Worm (Caenorhabditis elegans) whole organism, mixed stage, embryonic: ENCODE measurements around the gene nhr-146.

Experiments used
- elt-3 ChIP-seq: fragments of 150-350 bp; optimal IDR thresholded peaks from 2 replicates; lab custom pipeline; 2014; ENCODE audit warnings: missing biosample characterization, missing genetic modification characterization
- ham-2 ChIP-seq: fragments of 200-800 bp; sonication (Bioruptor generic); optimal IDR thresholded peaks from 2 replicates; lab custom pipeline; 2018; ENCODE audit warnings: mild to moderate bottlenecking, missing genetic modification characterization, missing compliant biosample characterization
- lsy-2 ChIP-seq: fragments of 150-350 bp; optimal IDR thresholded peaks from 2 replicates; lab custom pipeline; 2014; ENCODE audit warnings: missing biosample characterization, missing genetic modification characterization
- mab-5 ChIP-seq: fragments of 150-350 bp; optimal IDR thresholded peaks from 2 replicates; lab custom pipeline; 2014; ENCODE audit warnings: missing biosample characterization, missing genetic modification characterization
- mep-1 ChIP-seq: fragments of 150-350 bp; optimal IDR thresholded peaks from 2 replicates; lab custom pipeline; 2017; ENCODE audit warnings: missing biosample characterization, missing genetic modification reagents, missing genetic modification characterization, inconsistent platforms
- nhr-12 ChIP-seq: fragments of 150-350 bp; optimal IDR thresholded peaks from 2 replicates; lab custom pipeline; 2014; ENCODE audit warnings: missing biosample characterization, missing genetic modification characterization
- nhr-2 ChIP-seq: fragments of 150-350 bp; optimal IDR thresholded peaks from 2 replicates; lab custom pipeline; 2014; ENCODE audit warnings: missing biosample characterization, missing genetic modification characterization
- nhr-237 ChIP-seq: fragments of 150-350 bp; optimal IDR thresholded peaks from 2 replicates; lab custom pipeline; 2014; ENCODE audit warnings: missing biosample characterization, missing genetic modification characterization
- pha-4 ChIP-seq: fragments of 150-350 bp; optimal IDR thresholded peaks from 2 replicates; lab custom pipeline; 2018; ENCODE audit warnings: missing biosample characterization, missing genetic modification reagents, missing genetic modification characterization
- snpc-4 ChIP-seq: fragments of 150-350 bp; optimal IDR thresholded peaks from 2 replicates; lab custom pipeline; 2014; ENCODE audit warnings: missing biosample characterization, missing genetic modification characterization
- tbx-8 ChIP-seq: fragments of 200-800 bp; sonication (Bioruptor generic); optimal IDR thresholded peaks from 2 replicates; lab custom pipeline; 2018; ENCODE audit warnings: mild to moderate bottlenecking, missing genetic modification characterization, moderate library complexity, missing compliant biosample characterization
- unc-62 ChIP-seq: fragments of 150-350 bp; optimal IDR thresholded peaks from 2 replicates; lab custom pipeline; 2014; ENCODE audit warnings: missing biosample characterization, missing genetic modification reagents, missing genetic modification characterization
- zip-8 ChIP-seq: fragments of 150-350 bp; optimal IDR thresholded peaks from 2 replicates; lab custom pipeline; 2014; ENCODE audit warnings: missing biosample characterization, missing genetic modification characterization

ce11 chrIV:1659045-1659741 is 32.6 kb downstream of the nhr-146 start, which contains the start of gene rps-28:
- TF ChIP-seq tbx-8 (GFP tag; lab: Kevin White, UChicago) = peak; percentile 40
- TF ChIP-seq pha-4 (tag; lab: Kevin White, UChicago) = peak; percentile 99
- peak; percentile 99 for TF ChIP-seq mep-1 (tag; lab: Kevin White, UChicago)
- no peak for TF ChIP-seq snpc-4 (tag; lab: Kevin White, UChicago)
- TF ChIP-seq ham-2 = peak; percentile 60
- TF ChIP-seq elt-3 (tag; lab: Kevin White, UChicago) = peak; percentile 56
- no peak for TF ChIP-seq zip-8 (tag; lab: Kevin White, UChicago)
- peak; percentile 92 for TF ChIP-seq lsy-2 (tag; lab: Kevin White, UChicago)
- peak; percentile 78 for TF ChIP-seq nhr-12
- peak; percentile 70 for TF ChIP-seq unc-62 (GFP tag; lab: Kevin White, UChicago)
- TF ChIP-seq mab-5 (tag; lab: Kevin White, UChicago) = peak; percentile 78
- TF ChIP-seq nhr-2 (tag; lab: Kevin White, UChicago) = peak; percentile 64
- TF ChIP-seq nhr-237 = peak; percentile 97
